Worm (Caenorhabditis elegans) whole organism, mixed stage, embryonic: ENCODE results near the gene nhr-170.

Source experiments
- M03D4.4 ChIP-seq: sonication (generic microtip); optimal IDR thresholded peaks from 2 replicates; lab custom pipeline; 2017; ENCODE audit warnings: mild to moderate bottlenecking, missing genetic modification characterization, missing compliant biosample characterization
- bed-3 ChIP-seq: fragments of 200-800 bp; sonication (Bioruptor generic); optimal IDR thresholded peaks from 3 replicates; lab custom pipeline; 2018; ENCODE audit warnings: mild to moderate bottlenecking, missing genetic modification characterization, moderate library complexity, missing compliant biosample characterization
- blmp-1 ChIP-seq: fragments of 150-350 bp; optimal IDR thresholded peaks from 2 replicates; lab custom pipeline; 2014; ENCODE audit warnings: missing biosample characterization, missing genetic modification characterization
- ceh-39 ChIP-seq: fragments of 150-350 bp; optimal IDR thresholded peaks from 2 replicates; lab custom pipeline; 2014; ENCODE audit warnings: missing biosample characterization, missing genetic modification characterization
- ceh-83 ChIP-seq: fragments of 200-800 bp; sonication (Bioruptor generic); optimal IDR thresholded peaks from 2 replicates; lab custom pipeline; 2018; ENCODE audit warnings: mild to moderate bottlenecking, missing genetic modification characterization, missing compliant biosample characterization
- ces-1 ChIP-seq: fragments of 150-350 bp; optimal IDR thresholded peaks from 2 replicates; lab custom pipeline; 2014; ENCODE audit warnings: missing biosample characterization, missing genetic modification reagents, missing genetic modification characterization
- cnd-1 ChIP-seq: fragments of 200-800 bp; sonication (Bioruptor generic); optimal IDR thresholded peaks from 2 replicates; lab custom pipeline; 2018; ENCODE audit warnings: mild to moderate bottlenecking, missing genetic modification characterization, missing compliant biosample characterization
- drap-1 ChIP-seq: fragments of 200-800 bp; sonication (Bioruptor generic); optimal IDR thresholded peaks from 3 replicates; lab custom pipeline; 2018; ENCODE audit warnings: mild to moderate bottlenecking, missing genetic modification characterization, missing compliant biosample characterization
- elt-1 ChIP-seq: sonication (generic microtip); optimal IDR thresholded peaks from 2 replicates; lab custom pipeline; 2017; ENCODE audit warnings: missing genetic modification characterization, mild to moderate bottlenecking, missing compliant biosample characterization, antibody characterized with exemption, moderate library complexity, borderline replicate concordance; ENCODE audit not compliant: insufficient read depth
- elt-3 ChIP-seq: fragments of 150-350 bp; optimal IDR thresholded peaks from 2 replicates; lab custom pipeline; 2014; ENCODE audit warnings: missing biosample characterization, missing genetic modification characterization
- flh-1 ChIP-seq: fragments of 200-800 bp; sonication (Bioruptor generic); optimal IDR thresholded peaks from 2 replicates; lab custom pipeline; 2018; ENCODE audit warnings: mild to moderate bottlenecking, missing genetic modification characterization, moderate library complexity, missing compliant biosample characterization
- ham-2 ChIP-seq: fragments of 200-800 bp; sonication (Bioruptor generic); optimal IDR thresholded peaks from 2 replicates; lab custom pipeline; 2018; ENCODE audit warnings: mild to moderate bottlenecking, missing genetic modification characterization, missing compliant biosample characterization
- hlh-1 ChIP-seq: fragments of 150-350 bp; optimal IDR thresholded peaks from 2 replicates; lab custom pipeline; 2014; ENCODE audit warnings: missing biosample characterization, missing genetic modification reagents, missing genetic modification characterization
- lin-13 ChIP-seq: fragments of 150-350 bp; optimal IDR thresholded peaks from 2 replicates; lab custom pipeline; 2014; ENCODE audit warnings: missing biosample characterization, missing genetic modification characterization
- lsy-2 ChIP-seq: fragments of 150-350 bp; optimal IDR thresholded peaks from 2 replicates; lab custom pipeline; 2014; ENCODE audit warnings: missing biosample characterization, missing genetic modification characterization
- mab-5 ChIP-seq: fragments of 150-350 bp; optimal IDR thresholded peaks from 2 replicates; lab custom pipeline; 2014; ENCODE audit warnings: missing biosample characterization, missing genetic modification characterization
- mep-1 ChIP-seq: fragments of 150-350 bp; optimal IDR thresholded peaks from 2 replicates; lab custom pipeline; 2017; ENCODE audit warnings: missing biosample characterization, missing genetic modification reagents, missing genetic modification characterization, inconsistent platforms
- nhr-12 ChIP-seq: fragments of 150-350 bp; optimal IDR thresholded peaks from 2 replicates; lab custom pipeline; 2014; ENCODE audit warnings: missing biosample characterization, missing genetic modification characterization
- nhr-2 ChIP-seq: fragments of 150-350 bp; optimal IDR thresholded peaks from 2 replicates; lab custom pipeline; 2014; ENCODE audit warnings: missing biosample characterization, missing genetic modification characterization
- nhr-237 ChIP-seq: fragments of 150-350 bp; optimal IDR thresholded peaks from 2 replicates; lab custom pipeline; 2014; ENCODE audit warnings: missing biosample characterization, missing genetic modification characterization
- nhr-28 ChIP-seq: fragments of 150-350 bp; optimal IDR thresholded peaks from 2 replicates; lab custom pipeline; 2014; ENCODE audit warnings: missing biosample characterization, missing genetic modification characterization
- pha-4 ChIP-seq: fragments of 150-350 bp; optimal IDR thresholded peaks from 2 replicates; lab custom pipeline; 2018; ENCODE audit warnings: missing biosample characterization, missing genetic modification reagents, missing genetic modification characterization
- sem-2 ChIP-seq: fragments of 200-800 bp; sonication (Bioruptor generic); optimal IDR thresholded peaks from 2 replicates; lab custom pipeline; 2018; ENCODE audit warnings: mild to moderate bottlenecking, missing genetic modification characterization, missing compliant biosample characterization
- snpc-4 ChIP-seq: fragments of 150-350 bp; optimal IDR thresholded peaks from 2 replicates; lab custom pipeline; 2014; ENCODE audit warnings: missing biosample characterization, missing genetic modification characterization
- sptf-1 ChIP-seq: sonication (generic microtip); optimal IDR thresholded peaks from 2 replicates; lab custom pipeline; 2017; ENCODE audit warnings: mild to moderate bottlenecking, missing genetic modification characterization, moderate library complexity, missing compliant biosample characterization
- tbx-8 ChIP-seq: fragments of 200-800 bp; sonication (Bioruptor generic); optimal IDR thresholded peaks from 2 replicates; lab custom pipeline; 2018; ENCODE audit warnings: mild to moderate bottlenecking, missing genetic modification characterization, moderate library complexity, missing compliant biosample characterization
- unc-120 ChIP-seq: sonication (generic microtip); optimal IDR thresholded peaks from 2 replicates; lab custom pipeline; 2017; ENCODE audit warnings: missing genetic modification characterization, missing compliant biosample characterization; ENCODE audit not compliant: poor library complexity, severe bottlenecking
- unc-39 ChIP-seq: fragments of 150-350 bp; optimal IDR thresholded peaks from 2 replicates; lab custom pipeline; 2014; ENCODE audit warnings: missing biosample characterization, missing genetic modification characterization
- unc-62 ChIP-seq: fragments of 150-350 bp; optimal IDR thresholded peaks from 2 replicates; lab custom pipeline; 2014; ENCODE audit warnings: missing biosample characterization, missing genetic modification reagents, missing genetic modification characterization
- zip-8 ChIP-seq: fragments of 150-350 bp; optimal IDR thresholded peaks from 2 replicates; lab custom pipeline; 2014; ENCODE audit warnings: missing biosample characterization, missing genetic modification characterization
- ztf-11 ChIP-seq: fragments of 150-350 bp; optimal IDR thresholded peaks from 2 replicates; lab custom pipeline; 2014; ENCODE audit warnings: missing biosample characterization, missing genetic modification characterization

nhr-170 gene

ce11 chrV:18771804-18772386 is 28.7 kb downstream of the nhr-170 start:
- TF ChIP-seq nhr-2 (no peak), ces-1 (GFP tag; lab: Kevin White, UChicago) (no peak), drap-1 (no peak), sptf-1 (tag; lab: Kevin White, UChicago) (no peak), nhr-237 (tag; lab: Kevin White, UChicago) (no peak), ham-2 (GFP tag; lab: Kevin White, UChicago) (no peak), blmp-1 (tag; lab: Kevin White, UChicago) (no peak), ceh-83 (GFP tag; lab: Kevin White, UChicago) (no peak), tbx-8 (GFP tag; lab: Kevin White, UChicago) (no peak), ceh-39 (tag; lab: Kevin White, UChicago) (no peak), unc-39 (tag; lab: Kevin White, UChicago) (no peak), flh-1 (GFP tag; lab: Kevin White, UChicago) (no peak), unc-62 (GFP tag; lab: Kevin White, UChicago) (no peak), pha-4 (tag; lab: Kevin White, UChicago) (no peak), mab-5 (tag; lab: Kevin White, UChicago) (no peak), unc-120 (tag; lab: Kevin White, UChicago) (no peak), elt-1 (no peak), mep-1 (tag; lab: Kevin White, UChicago) (no peak)

- no peak for TF ChIP-seq nhr-12 (tag; lab: Kevin White, UChicago)
- TF ChIP-seq drap-1 = no peak
- TF ChIP-seq sptf-1 (tag; lab: Kevin White, UChicago) = no peak
- no peak for TF ChIP-seq sem-2 (GFP tag; lab: Kevin White, UChicago)
- no peak for TF ChIP-seq lsy-2 (tag; lab: Kevin White, UChicago)
- TF ChIP-seq M03D4.4 (tag; lab: Kevin White, UChicago) = no peak
- TF ChIP-seq zip-8 = no peak
- no peak for TF ChIP-seq ztf-11 (tag; lab: Kevin White, UChicago)
- no peak for TF ChIP-seq ceh-83 (GFP tag; lab: Kevin White, UChicago)
- TF ChIP-seq ham-2 (GFP tag; lab: Kevin White, UChicago) = no peak
- no peak for TF ChIP-seq snpc-4 (tag; lab: Kevin White, UChicago)
- TF ChIP-seq unc-39 (tag; lab: Kevin White, UChicago) = no peak
- no peak for TF ChIP-seq elt-3 (tag; lab: Kevin White, UChicago)
- no peak for TF ChIP-seq unc-62 (GFP tag; lab: Kevin White, UChicago)
- no peak for TF ChIP-seq nhr-2
- TF ChIP-seq ces-1 (GFP tag; lab: Kevin White, UChicago) = no peak
- TF ChIP-seq ceh-39 (tag; lab: Kevin White, UChicago) = no peak
- TF ChIP-seq cnd-1 = no peak
These were observed 29.2 kb downstream of the nhr-170 start, which contains the start of gene clec-256 for ce11 chrV:18771390-18771789. clec-256 (plus strand) TSS chrV:18771690.

ce11 chrV:18770623-18771022 is 30.0 kb downstream of the nhr-170 start, which contains the start of gene clec-255:
clec-255 (minus strand) TSS chrV:18770723.
- TF ChIP-seq snpc-4 (tag; lab: Kevin White, UChicago) = no peak
- TF ChIP-seq flh-1 (GFP tag; lab: Kevin White, UChicago) = no peak
- TF ChIP-seq hlh-1 (tag; lab: Kevin White, UChicago) = no peak
- no peak for TF ChIP-seq nhr-28
- no peak for TF ChIP-seq ceh-39 (tag; lab: Kevin White, UChicago)
- no peak for TF ChIP-seq bed-3 (GFP tag; lab: Kevin White, UChicago)
- no peak for TF ChIP-seq tbx-8 (GFP tag; lab: Kevin White, UChicago)
- TF ChIP-seq unc-62 (GFP tag; lab: Kevin White, UChicago) = no peak
- no peak for TF ChIP-seq cnd-1
- TF ChIP-seq ham-2 (GFP tag; lab: Kevin White, UChicago) = no peak
- no peak for TF ChIP-seq ztf-11 (tag; lab: Kevin White, UChicago)
- TF ChIP-seq lin-13 = no peak
- TF ChIP-seq pha-4 (tag; lab: Kevin White, UChicago) = no peak
- TF ChIP-seq, all 35 proteins: peak for 0

- no peak for TF ChIP-seq mab-5 (tag; lab: Kevin White, UChicago)
- no peak for TF ChIP-seq lsy-2 (tag; lab: Kevin White, UChicago)
- no peak for TF ChIP-seq nhr-12 (tag; lab: Kevin White, UChicago)
- no peak for TF ChIP-seq nhr-237 (tag; lab: Kevin White, UChicago)
- TF ChIP-seq mep-1 (tag; lab: Kevin White, UChicago) = no peak
- no peak for TF ChIP-seq ztf-11 (tag; lab: Kevin White, UChicago)
These were observed 30.7 kb downstream of the nhr-170 start for ce11 chrV:18769902-18770301.
